Worm (Caenorhabditis elegans) whole organism, L3 larva: ENCODE results near the gene his-40.

Source experiments
- ZK546.5 ChIP-seq: sonication (generic microtip); optimal IDR thresholded peaks from 2 replicates; lab custom pipeline; 2017; ENCODE audit warnings: missing biosample characterization, missing genetic modification characterization
- ama-1 ChIP-seq: fragments of 150-350 bp; optimal IDR thresholded peaks from 2 replicates; lab custom pipeline; 2018
- fkh-10 ChIP-seq: sonication (generic microtip); optimal IDR thresholded peaks from 2 replicates; lab custom pipeline; 2017; ENCODE audit warnings: missing biosample characterization, missing genetic modification reagents, missing genetic modification characterization
- jun-1 ChIP-seq: fragments of 150-350 bp; optimal IDR thresholded peaks from 2 replicates; lab custom pipeline; 2014; ENCODE audit warnings: missing biosample characterization, missing genetic modification reagents, missing genetic modification characterization
- nfya-1 ChIP-seq: sonication (generic microtip); optimal IDR thresholded peaks from 2 replicates; lab custom pipeline; 2017; ENCODE audit warnings: missing genetic modification characterization, mild to moderate bottlenecking, missing compliant biosample characterization, antibody characterized with exemption, moderate library complexity; ENCODE audit not compliant: insufficient read depth
- nhr-28 ChIP-seq: fragments of 150-350 bp; optimal IDR thresholded peaks from 2 replicates; lab custom pipeline; 2014; ENCODE audit warnings: missing biosample characterization, missing genetic modification characterization
- nhr-43 ChIP-seq: sonication (generic microtip); optimal IDR thresholded peaks from 2 replicates; lab custom pipeline; 2016; ENCODE audit warnings: mild to moderate bottlenecking, missing genetic modification characterization, missing compliant biosample characterization; ENCODE audit not compliant: poor library complexity, severe bottlenecking
- pha-4 ChIP-seq: fragments of 150-350 bp; optimal IDR thresholded peaks from 2 replicates; lab custom pipeline; 2014; ENCODE audit warnings: missing biosample characterization, missing genetic modification reagents, missing genetic modification characterization
- pqm-1 ChIP-seq: fragments of 150-350 bp; optimal IDR thresholded peaks from 2 replicates; lab custom pipeline; 2017; ENCODE audit warnings: missing biosample characterization, missing genetic modification characterization, inconsistent platforms
- skn-1 ChIP-seq: fragments of 150-350 bp; optimal IDR thresholded peaks from 2 replicates; lab custom pipeline; 2014; ENCODE audit warnings: missing biosample characterization, missing genetic modification characterization
- unc-62 ChIP-seq: fragments of 150-350 bp; sonication (generic microtip); optimal IDR thresholded peaks from 4 replicates; lab custom pipeline; 2014; ENCODE audit warnings: missing biosample characterization, missing genetic modification reagents, missing genetic modification characterization

- no peak for TF ChIP-seq jun-1 (tag; lab: Kevin White, UChicago)
- TF ChIP-seq ama-1 (lab: Kevin White, UChicago): no peak
- TF ChIP-seq unc-62: no peak
- no peak for TF ChIP-seq nfya-1
- TF ChIP-seq pha-4 (tag; lab: Kevin White, UChicago): no peak
- no peak for TF ChIP-seq nhr-43
- TF ChIP-seq pqm-1 (tag; lab: Kevin White, UChicago): no peak
- TF ChIP-seq ZK546.5 (tag; lab: Kevin White, UChicago): no peak
- TF ChIP-seq nhr-28 (tag; lab: Kevin White, UChicago): no peak
- TF ChIP-seq fkh-10 (GFP tag; lab: Kevin White, UChicago): no peak
- no peak for TF ChIP-seq skn-1 (tag; lab: Kevin White, UChicago)
These were observed at the start of gene his-40, which contains the start of gene his-38 for ce11 chrX:7309775-7310174.
